Worm (Caenorhabditis elegans): ENCODE results near the gene Y50D4A.1.

ce11 chrV:1201717-1202116 lies 6.0 kb upstream of the Y50D4A.1 start:
- TF ChIP-seq fkh-10 (GFP tag; optimal IDR thresholded peaks at IDR 0.05), result no peak
- TF ChIP-seq pqm-1 (tag; optimal IDR thresholded peaks at IDR 0.05), result no peak
- TF ChIP-seq ama-1 (optimal IDR thresholded peaks at IDR 0.05), result no peak
- TF ChIP-seq tbx-2 (tag; optimal IDR thresholded peaks at IDR 0.05), result no peak
- no peak for TF ChIP-seq ztf-11 (tag; optimal IDR thresholded peaks at IDR 0.05)
- TF ChIP-seq elt-2 (tag; optimal IDR thresholded peaks at IDR 0.05), result no peak
- no peak for TF ChIP-seq mab-9 (GFP tag; IDR thresholded peaks at IDR 0.05)
- no peak for TF ChIP-seq zag-1 (tag; optimal IDR thresholded peaks at IDR 0.05)
- no peak for TF ChIP-seq unc-62 (GFP tag; optimal IDR thresholded peaks at IDR 0.05)
